Fruit fly (Drosophila melanogaster) whole organism, embryonic: Measurements from ENCODE around the gene CG31174.

Experiments used
- Adf1 ChIP-seq: fragments of 200-800 bp; sonication (Bioruptor generic); IDR thresholded peaks from 2 replicates; pipeline ENCODE4 v1.3.6; 2022; ENCODE audit warnings: missing biosample characterization, missing genetic modification characterization
- insv ChIP-seq, 2 experiments: fragments of 200-800 bp; sonication (Bioruptor generic); optimal IDR thresholded peaks; 3 replicates each; lab custom pipeline; 2016 to 2018; ENCODE audit warnings: missing biosample characterization in 2 of 2, missing genetic modification characterization in 2 of 2
- run ChIP-seq: fragments of 200-800 bp; sonication (Bioruptor generic); optimal IDR thresholded peaks from 3 replicates; lab custom pipeline; 2018; ENCODE audit warnings: missing biosample characterization, mild to moderate bottlenecking, missing genetic modification characterization
- sob ChIP-seq: fragments of 200-800 bp; sonication (Bioruptor generic); IDR thresholded peaks from 2 replicates; pipeline ENCODE4 v1.3.6; 2022; ENCODE audit warnings: missing biosample characterization, missing genetic modification characterization

- no peak for TF ChIP-seq insv (GFP tag; optimal IDR thresholded peaks at IDR 0.05; lab: Kevin White, UChicago)
- TF ChIP-seq sob: no peak
- TF ChIP-seq run (tag; lab: Kevin White, UChicago): no peak
- no peak for TF ChIP-seq Adf1 (GFP tag; lab: Robert Waterston, UW)
These were observed 41.2 kb downstream of the CG31174 start for dm6 chr3R:21828040-21828526.
